Worm (Caenorhabditis elegans) whole organism, late embryonic: Measurements from ENCODE around the gene C55A6.10.

Source experiments
- F13H6.1 ChIP-seq: sonication (generic microtip); optimal IDR thresholded peaks from 2 replicates; lab custom pipeline; 2016; ENCODE audit warnings: missing genetic modification characterization, missing compliant biosample characterization
- K02D7.2 ChIP-seq: sonication (generic microtip); optimal IDR thresholded peaks from 2 replicates; lab custom pipeline; 2017; ENCODE audit warnings: mild to moderate bottlenecking, missing genetic modification characterization, missing compliant biosample characterization
- ama-1 ChIP-seq: fragments of 150-350 bp; optimal IDR thresholded peaks from 2 replicates; lab custom pipeline; 2014
- ceh-22 ChIP-seq: sonication (generic microtip); optimal IDR thresholded peaks from 2 replicates; lab custom pipeline; 2017; ENCODE audit warnings: missing biosample characterization, missing genetic modification characterization
- ceh-31 ChIP-seq: sonication (generic microtip); optimal IDR thresholded peaks from 2 replicates; lab custom pipeline; 2016; ENCODE audit warnings: missing genetic modification characterization, missing compliant biosample characterization
- pag-3 ChIP-seq: sonication (generic microtip); optimal IDR thresholded peaks from 2 replicates; lab custom pipeline; 2016; ENCODE audit warnings: missing compliant biosample characterization, missing genetic modification characterization, borderline replicate concordance
- rnt-1 ChIP-seq: sonication (generic microtip); optimal IDR thresholded peaks from 2 replicates; lab custom pipeline; 2016; ENCODE audit warnings: missing genetic modification characterization, missing compliant biosample characterization

DNA sequence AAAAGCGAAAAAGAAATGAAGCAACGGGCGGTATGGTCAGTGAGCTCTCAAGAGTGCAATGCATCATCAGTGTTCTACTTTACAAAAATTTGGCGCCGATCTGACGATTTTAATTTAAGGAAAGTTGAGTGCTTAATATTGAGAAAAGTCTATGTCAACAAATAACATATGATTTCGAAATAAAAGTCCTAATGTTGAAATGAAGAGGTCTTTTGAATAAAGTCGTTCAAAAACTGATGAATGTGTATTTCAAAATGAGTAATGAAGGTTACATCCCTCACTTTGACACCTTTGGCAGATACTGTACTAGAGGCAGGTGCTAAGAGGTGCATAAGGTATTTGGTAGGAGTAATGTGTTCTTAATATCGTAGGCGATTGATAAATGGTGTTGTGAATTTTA lies 7.7 kb upstream of the C55A6.10 start:
- no peak for TF ChIP-seq ceh-22 (tag; lab: Kevin White, UChicago)
- no peak for TF ChIP-seq K02D7.2 (tag; lab: Kevin White, UChicago)
- TF ChIP-seq ceh-31, result no peak
- TF ChIP-seq rnt-1 (tag; lab: Kevin White, UChicago), result no peak
- no peak for TF ChIP-seq F13H6.1
- no peak for TF ChIP-seq pag-3 (tag; lab: Kevin White, UChicago)
- TF ChIP-seq ama-1, result no peak
